Worm (Caenorhabditis elegans): ENCODE measurements around the gene R08A2.2.

R08A2.2 gene

DNA sequence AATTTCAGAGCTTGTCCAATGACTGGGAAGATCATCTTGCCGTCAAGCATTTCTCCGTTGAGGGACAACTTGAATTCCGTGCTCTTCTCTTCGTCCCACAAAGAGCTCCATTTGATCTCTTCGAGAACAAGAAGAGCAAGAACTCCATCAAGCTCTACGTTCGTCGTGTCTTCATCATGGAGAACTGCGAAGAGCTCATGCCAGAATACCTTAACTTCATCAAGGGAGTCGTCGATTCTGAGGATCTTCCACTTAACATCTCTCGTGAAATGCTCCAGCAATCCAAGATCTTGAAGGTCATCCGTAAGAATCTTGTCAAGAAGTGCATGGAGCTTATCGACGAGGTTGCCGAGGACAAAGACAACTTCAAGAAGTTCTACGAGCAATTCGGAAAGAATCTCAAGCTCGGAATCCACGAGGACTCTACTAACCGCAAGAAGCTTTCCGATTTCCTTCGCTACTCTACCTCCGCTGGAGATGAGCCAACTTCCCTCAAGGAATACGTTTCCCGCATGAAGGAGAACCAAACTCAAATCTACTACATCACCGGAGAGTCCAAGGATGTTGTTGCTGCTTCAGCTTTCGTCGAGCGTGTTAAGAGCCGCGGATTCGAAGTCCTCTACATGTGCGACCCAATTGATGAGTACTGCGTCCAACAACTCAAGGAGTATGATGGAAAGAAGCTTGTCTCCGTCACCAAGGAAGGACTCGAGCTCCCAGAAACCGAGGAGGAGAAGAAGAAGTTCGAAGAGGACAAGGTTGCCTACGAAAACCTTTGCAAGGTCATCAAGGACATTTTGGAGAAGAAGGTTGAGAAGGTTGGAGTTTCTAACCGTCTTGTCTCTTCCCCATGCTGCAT is 28.2 kb downstream of the R08A2.2 start:
- TF ChIP-seq efl-1 (optimal IDR thresholded peaks at IDR 0.05) (no peak), efl-1 (GFP tag; optimal IDR thresholded peaks at IDR 0.05 in 1 of 2) (peak in 1 of 2 experiments; percentile 78), nhr-85 (tag) (peak; percentile 62), ama-1 (optimal IDR thresholded peaks at IDR 0.05) (peak; percentile 68), nhr-71 (tag; optimal IDR thresholded peaks at IDR 0.05) (no peak), skn-1 (tag; optimal IDR thresholded peaks at IDR 0.05) (peak; percentile 21), rnt-1 (tag; optimal IDR thresholded peaks at IDR 0.05) (peak; percentile 1), ztf-11 (tag; optimal IDR thresholded peaks at IDR 0.05) (peak in 1 of 2 experiments; percentile 7), mep-1 (tag; optimal IDR thresholded peaks at IDR 0.05) (no peak), ceh-63 (GFP tag; optimal IDR thresholded peaks at IDR 0.05) (no peak)

DNA sequence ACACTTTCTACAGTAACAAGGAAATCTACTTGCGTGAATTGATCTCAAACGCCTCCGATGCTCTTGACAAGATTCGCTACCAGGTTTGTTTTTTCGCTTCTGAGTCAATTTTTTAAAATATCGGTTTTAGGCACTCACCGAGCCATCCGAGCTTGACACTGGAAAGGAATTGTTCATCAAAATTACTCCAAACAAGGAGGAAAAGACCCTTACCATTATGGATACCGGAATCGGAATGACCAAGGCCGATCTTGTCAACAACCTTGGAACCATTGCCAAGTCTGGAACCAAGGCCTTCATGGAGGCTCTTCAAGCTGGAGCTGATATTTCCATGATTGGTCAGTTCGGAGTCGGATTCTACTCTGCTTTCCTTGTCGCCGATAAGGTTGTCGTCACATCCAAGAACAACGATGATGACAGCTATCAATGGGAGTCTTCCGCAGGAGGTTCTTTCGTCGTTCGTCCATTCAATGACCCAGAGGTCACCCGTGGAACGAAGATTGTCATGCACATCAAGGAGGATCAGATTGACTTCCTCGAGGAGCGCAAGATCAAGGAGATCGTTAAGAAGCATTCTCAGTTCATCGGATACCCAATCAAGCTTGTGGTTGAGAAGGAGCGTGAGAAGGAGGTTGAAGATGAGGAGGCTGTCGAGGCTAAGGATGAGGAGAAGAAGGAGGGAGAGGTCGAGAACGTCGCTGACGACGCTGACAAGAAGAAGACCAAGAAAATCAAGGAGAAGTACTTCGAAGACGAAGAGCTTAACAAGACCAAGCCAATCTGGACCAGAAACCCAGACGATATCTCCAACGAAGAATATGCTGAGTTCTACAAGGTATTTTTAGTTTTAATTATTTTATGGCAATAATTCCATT is 29.0 kb downstream of the R08A2.2 start:
- TF ChIP-seq grh-1 (GFP tag; IDR thresholded peaks at IDR 0.05) (no peak), ceh-63 (GFP tag; optimal IDR thresholded peaks at IDR 0.05) (peak; percentile 50), sox-4 (tag; optimal IDR thresholded peaks at IDR 0.05) (no peak), ceh-8 (GFP tag; optimal IDR thresholded peaks at IDR 0.05) (no peak), unc-130 (tag; optimal IDR thresholded peaks at IDR 0.05) (no peak), mab-9 (GFP tag; IDR thresholded peaks at IDR 0.05) (no peak), efl-1 (optimal IDR thresholded peaks at IDR 0.05) (no peak), efl-1 (GFP tag; optimal IDR thresholded peaks at IDR 0.05 in 1 of 2) (peak in 1 of 2 experiments; percentile 11), ztf-11 (tag; optimal IDR thresholded peaks at IDR 0.05) (peak in 1 of 2 experiments; percentile 18), unc-98 (GFP tag; IDR thresholded peaks at IDR 0.05) (no peak), nhr-85 (tag) (peak; percentile 50), rnt-1 (tag; optimal IDR thresholded peaks at IDR 0.05) (peak; percentile 26), mdl-1 (tag; optimal IDR thresholded peaks at IDR 0.05) (no peak), hlh-17 (GFP tag; optimal IDR thresholded peaks at IDR 0.05; ENCODE audit: borderline replicate concordance) (no peak), mep-1 (tag; optimal IDR thresholded peaks at IDR 0.05) (peak; percentile 26), nhr-20 (tag; optimal IDR thresholded peaks at IDR 0.05) (no peak), ztf-4 (tag; optimal IDR thresholded peaks at IDR 0.05) (peak; percentile 18), elt-2 (tag; optimal IDR thresholded peaks at IDR 0.05) (peak; percentile 3), lin-39 (tag; optimal IDR thresholded peaks at IDR 0.05) (no peak), lin-14 (GFP tag; optimal IDR thresholded peaks at IDR 0.05) (peak; percentile 5), nhr-11 (tag; optimal IDR thresholded peaks at IDR 0.05) (no peak), hpl-2 (GFP tag; optimal IDR thresholded peaks at IDR 0.05) (no peak), nhr-84 (tag; optimal IDR thresholded peaks at IDR 0.05) (peak; percentile 70), lsy-2 (tag; optimal IDR thresholded peaks at IDR 0.05) (no peak), lin-15B (tag; optimal IDR thresholded peaks at IDR 0.05) (no peak), skn-1 (tag; optimal IDR thresholded peaks at IDR 0.05) (peak; percentile 20), alr-1 (tag; optimal IDR thresholded peaks at IDR 0.05; ENCODE audit: borderline replicate concordance) (peak; percentile 100), ama-1 (optimal IDR thresholded peaks at IDR 0.05) (peak; percentile 85), zag-1 (tag; optimal IDR thresholded peaks at IDR 0.05) (no peak)

DNA sequence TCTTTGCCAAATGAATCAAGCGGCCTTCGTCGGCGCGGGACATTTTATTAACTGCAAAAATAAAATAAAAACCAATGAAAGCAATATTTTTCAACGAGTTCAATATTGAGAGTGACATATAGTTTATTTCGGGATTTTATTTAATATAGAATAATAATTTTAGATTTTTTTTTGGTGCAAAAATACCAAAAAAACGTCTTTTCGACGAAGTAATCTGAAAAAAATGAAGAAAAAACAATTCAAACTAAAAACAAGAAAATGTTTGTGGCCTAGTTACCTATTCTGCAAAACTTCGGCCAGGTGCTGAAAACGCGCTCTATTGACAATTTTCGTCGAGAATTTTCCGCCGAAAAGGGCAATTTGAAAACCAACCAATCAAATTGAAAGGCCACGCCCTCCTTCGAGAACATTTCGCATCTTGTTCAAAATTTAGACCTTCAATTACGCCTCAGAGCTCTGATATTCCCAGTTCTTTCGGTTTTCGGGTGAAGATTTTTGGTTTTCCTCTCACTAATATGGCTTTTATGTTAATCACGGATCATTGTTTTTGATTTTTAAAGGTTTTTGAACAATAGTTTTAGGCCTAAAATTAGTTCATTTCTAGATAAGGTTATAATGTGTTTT is 30.0 kb downstream of the R08A2.2 start, which contains the start of gene C47E8.4:
Gene C47E8.4, minus strand, starts transcription at position 51 of the 624 bp plus-strand sequence.
- TF ChIP-seq pax-3 (tag; optimal IDR thresholded peaks at IDR 0.05) (peak; percentile 100), hlh-17 (GFP tag; optimal IDR thresholded peaks at IDR 0.05; ENCODE audit: borderline replicate concordance) (peak; percentile 85), unc-86 (tag; optimal IDR thresholded peaks at IDR 0.05) (peak; percentile 99), vab-15 (tag; optimal IDR thresholded peaks at IDR 0.05) (peak; percentile 95), ceh-90 (tag; optimal IDR thresholded peaks at IDR 0.05) (peak; percentile 96), C34B4.2 (tag; optimal IDR thresholded peaks at IDR 0.05) (peak; percentile 89), ets-5 (GFP tag; IDR thresholded peaks at IDR 0.05) (no peak), nhr-71 (tag; optimal IDR thresholded peaks at IDR 0.05) (peak; percentile 100), pqm-1 (tag; optimal IDR thresholded peaks at IDR 0.05) (peak; percentile 70), unc-30 (tag; optimal IDR thresholded peaks at IDR 0.05) (peak; percentile 67), snu-23 (GFP tag; optimal IDR thresholded peaks at IDR 0.05) (peak; percentile 99), mef-2 (tag; optimal IDR thresholded peaks at IDR 0.05) (peak; percentile 63), C04F5.9 (tag; optimal IDR thresholded peaks at IDR 0.05) (peak; percentile 97), zag-1 (tag; optimal IDR thresholded peaks at IDR 0.05) (peak; percentile 93), xbp-1 (tag; optimal IDR thresholded peaks at IDR 0.05) (peak; percentile 99), mab-9 (GFP tag; IDR thresholded peaks at IDR 0.05) (peak; percentile 99), C16A3.4 (tag; optimal IDR thresholded peaks at IDR 0.05) (peak; percentile 97), zip-4 (GFP tag; optimal IDR thresholded peaks at IDR 0.05) (peak; percentile 94), pag-3 (tag; optimal IDR thresholded peaks at IDR 0.05; ENCODE audit: borderline replicate concordance, insufficient read depth) (no peak)
